Worm (Caenorhabditis elegans) whole organism, L3 larva: ENCODE results near the gene R107.5.

ENCODE experiments used
- R02D3.7 ChIP-seq: fragments of 150-350 bp; optimal IDR thresholded peaks from 2 replicates; lab custom pipeline; 2014; ENCODE audit warnings: missing biosample characterization, missing genetic modification characterization
- ZK546.5 ChIP-seq: sonication (generic microtip); optimal IDR thresholded peaks from 2 replicates; lab custom pipeline; 2017; ENCODE audit warnings: missing biosample characterization, missing genetic modification characterization
- aly-2 ChIP-seq: fragments of 150-350 bp; optimal IDR thresholded peaks from 2 replicates; lab custom pipeline; 2014; ENCODE audit warnings: missing biosample characterization, missing genetic modification characterization
- ama-1 ChIP-seq: fragments of 150-350 bp; optimal IDR thresholded peaks from 2 replicates; lab custom pipeline; 2018
- ceh-16 ChIP-seq: sonication (generic microtip); optimal IDR thresholded peaks from 2 replicates; lab custom pipeline; 2017; ENCODE audit warnings: missing biosample characterization, missing genetic modification characterization
- ceh-28 ChIP-seq: fragments of 150-350 bp; optimal IDR thresholded peaks from 2 replicates; lab custom pipeline; 2014; ENCODE audit warnings: missing biosample characterization, missing genetic modification reagents, missing genetic modification characterization
- ceh-82 ChIP-seq: fragments of 150-350 bp; optimal IDR thresholded peaks from 2 replicates; lab custom pipeline; 2014; ENCODE audit warnings: missing biosample characterization, missing genetic modification characterization
- ceh-9 ChIP-seq: sonication (generic microtip); optimal IDR thresholded peaks from 2 replicates; lab custom pipeline; 2018; ENCODE audit warnings: missing biosample characterization, missing genetic modification characterization
- daf-12 ChIP-seq: fragments of 150-350 bp; optimal IDR thresholded peaks from 2 replicates; lab custom pipeline; 2014; ENCODE audit warnings: missing biosample characterization, missing genetic modification reagents, missing genetic modification characterization
- egl-5 ChIP-seq: fragments of 150-350 bp; optimal IDR thresholded peaks from 2 replicates; lab custom pipeline; 2017; ENCODE audit warnings: missing biosample characterization, missing genetic modification reagents, missing genetic modification characterization, inconsistent platforms
- elt-1 ChIP-seq: fragments of 150-350 bp; optimal IDR thresholded peaks from 2 replicates; lab custom pipeline; 2014; ENCODE audit warnings: missing biosample characterization, missing genetic modification characterization
- elt-2 ChIP-seq: sonication (generic microtip); optimal IDR thresholded peaks from 2 replicates; lab custom pipeline; 2016; ENCODE audit warnings: missing genetic modification reagents, mild to moderate bottlenecking, missing genetic modification characterization, missing compliant biosample characterization
- elt-3 ChIP-seq, 3 experiments: fragments of 150-350 bp in 1 of 3; sonication (generic microtip) in 2 of 3; optimal IDR thresholded peaks; 2 replicates in 2 of 3; 4 replicates in 1 of 3; lab custom pipeline; 2014 to 2017; ENCODE audit warnings: missing biosample characterization in 3 of 3, missing genetic modification characterization in 3 of 3
- eor-1 ChIP-seq, 2 experiments: fragments of 150-350 bp; optimal IDR thresholded peaks; 2 replicates each; lab custom pipeline; 2014 to 2018; ENCODE audit warnings: missing biosample characterization in 2 of 2, missing genetic modification characterization in 2 of 2
- fkh-10 ChIP-seq: sonication (generic microtip); optimal IDR thresholded peaks from 2 replicates; lab custom pipeline; 2017; ENCODE audit warnings: missing biosample characterization, missing genetic modification reagents, missing genetic modification characterization
- fos-1 ChIP-seq: fragments of 150-350 bp; optimal IDR thresholded peaks from 2 replicates; lab custom pipeline; 2014; ENCODE audit warnings: missing biosample characterization, missing genetic modification characterization
- jun-1 ChIP-seq: fragments of 150-350 bp; optimal IDR thresholded peaks from 2 replicates; lab custom pipeline; 2014; ENCODE audit warnings: missing biosample characterization, missing genetic modification reagents, missing genetic modification characterization
- lin-15B ChIP-seq: fragments of 150-350 bp; optimal IDR thresholded peaks from 2 replicates; lab custom pipeline; 2014; ENCODE audit warnings: missing biosample characterization, missing genetic modification characterization
- lin-39 ChIP-seq: fragments of 150-350 bp; optimal IDR thresholded peaks from 2 replicates; lab custom pipeline; 2018; ENCODE audit warnings: missing biosample characterization, missing genetic modification reagents, missing genetic modification characterization
- lsy-12 ChIP-seq: sonication (generic microtip); optimal IDR thresholded peaks from 2 replicates; lab custom pipeline; 2016; ENCODE audit warnings: mild to moderate bottlenecking, missing genetic modification characterization, missing compliant biosample characterization
- mdl-1 ChIP-seq: fragments of 150-350 bp; optimal IDR thresholded peaks from 2 replicates; lab custom pipeline; 2014; ENCODE audit warnings: missing biosample characterization, missing genetic modification characterization
- mml-1 ChIP-seq: fragments of 150-350 bp; sonication (generic microtip); optimal IDR thresholded peaks from 3 replicates; lab custom pipeline; 2014; ENCODE audit warnings: missing biosample characterization, missing genetic modification characterization
- nfya-1 ChIP-seq: sonication (generic microtip); optimal IDR thresholded peaks from 2 replicates; lab custom pipeline; 2017; ENCODE audit warnings: missing genetic modification characterization, mild to moderate bottlenecking, missing compliant biosample characterization, antibody characterized with exemption, moderate library complexity; ENCODE audit not compliant: insufficient read depth
- nhr-23 ChIP-seq: fragments of 150-350 bp; optimal IDR thresholded peaks from 2 replicates; lab custom pipeline; 2014; ENCODE audit warnings: missing biosample characterization, missing genetic modification reagents, missing genetic modification characterization
- nhr-237 ChIP-seq: fragments of 150-350 bp; optimal IDR thresholded peaks from 2 replicates; lab custom pipeline; 2014; ENCODE audit warnings: missing biosample characterization, missing genetic modification characterization
- nhr-25 ChIP-seq: sonication (generic microtip); optimal IDR thresholded peaks from 2 replicates; lab custom pipeline; 2017; ENCODE audit warnings: missing biosample characterization, missing genetic modification characterization
- nhr-43 ChIP-seq: sonication (generic microtip); optimal IDR thresholded peaks from 2 replicates; lab custom pipeline; 2016; ENCODE audit warnings: mild to moderate bottlenecking, missing genetic modification characterization, missing compliant biosample characterization; ENCODE audit not compliant: poor library complexity, severe bottlenecking
- nhr-67 ChIP-seq: fragments of 150-350 bp; optimal IDR thresholded peaks from 2 replicates; lab custom pipeline; 2014; ENCODE audit warnings: missing biosample characterization, missing genetic modification characterization
- pha-4 ChIP-seq: fragments of 150-350 bp; optimal IDR thresholded peaks from 2 replicates; lab custom pipeline; 2014; ENCODE audit warnings: missing biosample characterization, missing genetic modification reagents, missing genetic modification characterization
- sea-2 ChIP-seq: fragments of 150-350 bp; sonication (generic microtip); optimal IDR thresholded peaks from 4 replicates; lab custom pipeline; 2014; ENCODE audit warnings: missing biosample characterization, missing genetic modification reagents, missing genetic modification characterization
- skn-1 ChIP-seq: fragments of 150-350 bp; optimal IDR thresholded peaks from 2 replicates; lab custom pipeline; 2014; ENCODE audit warnings: missing biosample characterization, missing genetic modification characterization
- snpc-4 ChIP-seq: fragments of 150-350 bp; optimal IDR thresholded peaks from 2 replicates; lab custom pipeline; 2014; ENCODE audit warnings: missing biosample characterization, missing genetic modification characterization
- tbx-2 ChIP-seq: sonication (generic microtip); optimal IDR thresholded peaks from 2 replicates; lab custom pipeline; 2016; ENCODE audit warnings: mild to moderate bottlenecking, missing genetic modification characterization, missing compliant biosample characterization
- unc-62 ChIP-seq: fragments of 150-350 bp; sonication (generic microtip); optimal IDR thresholded peaks from 4 replicates; lab custom pipeline; 2014; ENCODE audit warnings: missing biosample characterization, missing genetic modification reagents, missing genetic modification characterization
- zag-1 ChIP-seq: fragments of 150-350 bp; optimal IDR thresholded peaks from 2 replicates; lab custom pipeline; 2014; ENCODE audit warnings: missing biosample characterization, missing genetic modification characterization
- ztf-4 ChIP-seq: fragments of 150-350 bp; optimal IDR thresholded peaks from 2 replicates; lab custom pipeline; 2014; ENCODE audit warnings: missing biosample characterization, missing genetic modification characterization

R107.5 gene

ce11 chrIII:9051714-9052113 lies 1.9 kb downstream of the R107.5 start:
- TF ChIP-seq lin-15B (tag; lab: Kevin White, UChicago) (no peak), ama-1 (lab: Kevin White, UChicago) (peak; percentile 72)

ce11 chrIII:9051119-9051597 lies 2.4 kb downstream of the R107.5 start:
- TF ChIP-seq snpc-4 (tag; lab: Kevin White, UChicago) = peak; percentile 60
- peak in 1 of 2 experiments; percentile 53 for TF ChIP-seq eor-1 (tag; optimal IDR thresholded peaks at IDR 0.05; lab: Kevin White, UChicago)
- TF ChIP-seq R02D3.7 (tag; lab: Kevin White, UChicago) = no peak
- TF ChIP-seq mdl-1 (tag; lab: Kevin White, UChicago) = no peak
- peak; percentile 98 for TF ChIP-seq nhr-25 (tag; lab: Kevin White, UChicago)
- no peak for TF ChIP-seq egl-5 (tag; lab: Kevin White, UChicago)
- peak; percentile 89 for TF ChIP-seq ztf-4
- peak; percentile 93 for TF ChIP-seq pha-4 (tag; lab: Kevin White, UChicago)
- TF ChIP-seq mml-1 (tag; lab: Kevin White, UChicago) = no peak
- TF ChIP-seq tbx-2 (tag; lab: Kevin White, UChicago) = peak; percentile 81
- TF ChIP-seq sea-2 (GFP tag; lab: Kevin White, UChicago) = no peak
- TF ChIP-seq nhr-23 = peak; percentile 84
- TF ChIP-seq nfya-1 (tag; lab: Kevin White, UChicago) = peak; percentile 81
- TF ChIP-seq fos-1 (tag; lab: Kevin White, UChicago) = peak; percentile 56
- TF ChIP-seq lsy-12 (tag; lab: Kevin White, UChicago) = peak; percentile 70
- no peak for TF ChIP-seq lin-39 (tag; lab: Kevin White, UChicago)
- no peak for TF ChIP-seq daf-12 (tag; lab: Kevin White, UChicago)
- peak; percentile 5 for TF ChIP-seq fkh-10 (GFP tag; lab: Kevin White, UChicago)
- TF ChIP-seq ceh-9 (tag; lab: Kevin White, UChicago) = no peak
- TF ChIP-seq elt-3 (tag; optimal IDR thresholded peaks at IDR 0.05; lab: Kevin White, UChicago) = peak in 2 of 3 experiments; percentile 53 to 66
- TF ChIP-seq zag-1 (tag; lab: Kevin White, UChicago) = no peak
- TF ChIP-seq ZK546.5 = no peak
- peak; percentile 3 for TF ChIP-seq elt-1
- peak; percentile 22 for TF ChIP-seq lin-15B (tag; lab: Kevin White, UChicago)
- no peak for TF ChIP-seq ceh-82
- TF ChIP-seq skn-1 (tag; lab: Kevin White, UChicago) = peak; percentile 68
- TF ChIP-seq nhr-43 (tag; lab: Kevin White, UChicago) = peak; percentile 58
- TF ChIP-seq nhr-67 (tag; lab: Kevin White, UChicago) = no peak
- no peak for TF ChIP-seq unc-62 (GFP tag; lab: Kevin White, UChicago)
- TF ChIP-seq nhr-237 = no peak
- peak; percentile 55 for TF ChIP-seq ceh-28 (tag; lab: Kevin White, UChicago)
- peak; percentile 79 for TF ChIP-seq jun-1
- peak; percentile 99 for TF ChIP-seq ama-1 (lab: Kevin White, UChicago)
- peak; percentile 66 for TF ChIP-seq elt-2 (tag; lab: Kevin White, UChicago)

- TF ChIP-seq ceh-16 (no peak), R02D3.7 (tag; lab: Kevin White, UChicago) (no peak), ZK546.5 (no peak), fos-1 (tag; lab: Kevin White, UChicago) (no peak)
Measured at ce11 chrIII:9050600-9050999, 3.0 kb downstream of the R107.5 start, which contains the start of gene ikke-1. TSS of gene ikke-1 (minus strand) at chrIII:9050700.

ce11 chrIII:9047260-9047659 lies 6.3 kb downstream of the R107.5 start:
- peak; percentile 6 for TF ChIP-seq fkh-10 (GFP tag; lab: Kevin White, UChicago)
- no peak for TF ChIP-seq aly-2
- no peak for TF ChIP-seq elt-3 (tag; optimal IDR thresholded peaks at IDR 0.05; lab: Kevin White, UChicago)
- TF ChIP-seq nhr-237 = no peak
